Worm (Caenorhabditis elegans) whole organism, late embryonic: ENCODE measurements around the gene blos-2.

ENCODE experiments used
- hlh-30 ChIP-seq: sonication (generic microtip); optimal IDR thresholded peaks from 2 replicates; lab custom pipeline; 2017; ENCODE audit warnings: antibody characterized with exemption, missing genetic modification characterization, missing compliant biosample characterization; ENCODE audit not compliant: insufficient read depth
- hlh-8 ChIP-seq: sonication (generic microtip); optimal IDR thresholded peaks from 2 replicates; lab custom pipeline; 2016; ENCODE audit warnings: missing genotype, missing genetic modification characterization, missing compliant biosample characterization
- pqm-1 ChIP-seq: sonication (generic microtip); optimal IDR thresholded peaks from 2 replicates; lab custom pipeline; 2016; ENCODE audit warnings: missing genetic modification characterization, missing compliant biosample characterization
- tbx-2 ChIP-seq: sonication (generic microtip); optimal IDR thresholded peaks from 2 replicates; lab custom pipeline; 2016; ENCODE audit warnings: missing genetic modification characterization, missing compliant biosample characterization

- TF ChIP-seq hlh-30 (tag; lab: Kevin White, UChicago) = no peak
- TF ChIP-seq tbx-2 = no peak
- no peak for TF ChIP-seq pqm-1 (tag; lab: Kevin White, UChicago)
- no peak for TF ChIP-seq hlh-8 (tag; lab: Kevin White, UChicago)
These were observed at the start of gene blos-2 for ce11 chrIV:6333915-6334314.
